Worm (Caenorhabditis elegans) whole organism, L4 larva: ENCODE data around the gene str-31.
"Not testable (repeated sequence)": the region's sequence is repeated elsewhere in the genome, so short reads cannot be mapped to it uniquely, and the experiment has no call there.

ENCODE experiments used
- D1046.2 ChIP-seq: fragments of 200-800 bp; sonication (Bioruptor generic); IDR thresholded peaks from 2 replicates; pipeline ENCODE4 v1.3.6; 2022; ENCODE audit warnings: missing genetic modification characterization, missing compliant biosample characterization
- F26F4.8 ChIP-seq: fragments of 200-800 bp; sonication (Bioruptor generic); conservative IDR thresholded peaks from 2 replicates; pipeline ENCODE4 v1.3.6; 2022; ENCODE audit warnings: missing genetic modification characterization, missing compliant biosample characterization
- F44E2.7 ChIP-seq: fragments of 200-800 bp; sonication (Bioruptor generic); IDR thresholded peaks from 2 replicates; pipeline ENCODE4 v2.1.2; 2022; ENCODE audit warnings: missing genetic modification characterization, missing compliant biosample characterization
- Y105C5A.15 ChIP-seq: fragments of 200-800 bp; sonication (Bioruptor generic); IDR thresholded peaks from 2 replicates; pipeline ENCODE4 v1.3.6; 2022; ENCODE audit warnings: missing genetic modification characterization, missing compliant biosample characterization
- Y48G9A.11 ChIP-seq: fragments of 200-800 bp; sonication (Bioruptor generic); IDR thresholded peaks from 2 replicates; pipeline ENCODE4 v1.3.6; 2022; ENCODE audit warnings: missing genetic modification reagents, missing genetic modification characterization, missing compliant biosample characterization
- Y75B8A.6 ChIP-seq: fragments of 200-800 bp; sonication (Bioruptor generic); IDR thresholded peaks from 2 replicates; pipeline ENCODE4 v1.3.6; 2022; ENCODE audit warnings: missing genetic modification reagents, missing genetic modification characterization, missing compliant biosample characterization
- ZK337.2 ChIP-seq: fragments of 200-800 bp; sonication (Bioruptor generic); IDR thresholded peaks from 2 replicates; pipeline ENCODE4 v1.3.6; 2022; ENCODE audit warnings: missing genetic modification reagents, missing genetic modification characterization, missing compliant biosample characterization
- aha-1 ChIP-seq: fragments of 150-350 bp; peaks from one replicate; lab custom pipeline; 2014; ENCODE audit warnings: missing biosample characterization, missing genetic modification characterization
- arid-1 ChIP-seq: fragments of 200-800 bp; sonication (Bioruptor generic); conservative IDR thresholded peaks from 2 replicates; pipeline ENCODE4 v1.3.6; 2022; ENCODE audit warnings: missing genetic modification reagents, missing genetic modification characterization, missing compliant biosample characterization
- ceh-20 ChIP-seq: fragments of 200-800 bp; sonication (Bioruptor generic); IDR thresholded peaks from 2 replicates; pipeline ENCODE4 v1.3.6; 2022; ENCODE audit warnings: missing genetic modification reagents, missing genetic modification characterization, missing compliant biosample characterization
- ceh-28 ChIP-seq: fragments of 150-350 bp; optimal IDR thresholded peaks from 2 replicates; lab custom pipeline; 2014; ENCODE audit warnings: missing biosample characterization, missing genetic modification reagents, missing genetic modification characterization
- ceh-44 ChIP-seq: fragments of 200-800 bp; sonication (Bioruptor generic); IDR thresholded peaks from 2 replicates; pipeline ENCODE4 v1.3.6; 2022; ENCODE audit warnings: missing genetic modification reagents, missing genetic modification characterization, missing compliant biosample characterization
- ceh-82 ChIP-seq: sonication (generic microtip); optimal IDR thresholded peaks from 2 replicates; lab custom pipeline; 2017; ENCODE audit warnings: missing biosample characterization, missing genetic modification characterization
- dmd-6 ChIP-seq: fragments of 200-800 bp; sonication (Bioruptor generic); IDR thresholded peaks from 2 replicates; pipeline ENCODE4 v1.3.6; 2022; ENCODE audit warnings: missing genetic modification reagents, missing genetic modification characterization, missing compliant biosample characterization
- dmd-8 ChIP-seq: fragments of 200-800 bp; sonication (Bioruptor generic); IDR thresholded peaks from 2 replicates; pipeline ENCODE4 v1.3.6; 2022; ENCODE audit warnings: missing genetic modification characterization, missing compliant biosample characterization
- dmd-9 ChIP-seq: fragments of 200-800 bp; sonication (Bioruptor generic); IDR thresholded peaks from 2 replicates; pipeline ENCODE4 v1.3.6; 2022; ENCODE audit warnings: missing genetic modification reagents, missing genetic modification characterization, missing compliant biosample characterization
- hmg-1.1 ChIP-seq: fragments of 200-800 bp; sonication (Bioruptor generic); IDR thresholded peaks from 2 replicates; pipeline ENCODE4 v1.3.6; 2022; ENCODE audit warnings: missing genetic modification reagents, missing genetic modification characterization, missing compliant biosample characterization
- lim-7 ChIP-seq: fragments of 200-800 bp; sonication (Bioruptor generic); IDR thresholded peaks from 2 replicates; pipeline ENCODE4 v1.3.6; 2022; ENCODE audit warnings: missing genetic modification characterization, missing compliant biosample characterization
- lin-1 ChIP-seq: fragments of 200-800 bp; sonication (Bioruptor generic); IDR thresholded peaks from 2 replicates; pipeline ENCODE4 v1.3.6; 2022; ENCODE audit warnings: missing genetic modification reagents, missing genetic modification characterization, missing compliant biosample characterization
- lin-29 ChIP-seq: fragments of 200-800 bp; sonication (Bioruptor generic); IDR thresholded peaks from 2 replicates; pipeline ENCODE4 v1.3.6; 2022; ENCODE audit warnings: missing genetic modification reagents, missing genetic modification characterization, missing compliant biosample characterization
- lir-3 ChIP-seq: sonication (generic microtip); optimal IDR thresholded peaks from 2 replicates; lab custom pipeline; 2016; ENCODE audit warnings: mild to moderate bottlenecking, missing genetic modification characterization, missing compliant biosample characterization
- madf-5 ChIP-seq, 2 experiments: fragments of 200-800 bp; sonication (Bioruptor generic); IDR thresholded peaks; 2 replicates each; pipeline ENCODE4 v1.3.6; 2022; ENCODE audit warnings: missing compliant biosample characterization in 2 of 2, missing genetic modification characterization in 2 of 2
- madf-9 ChIP-seq: fragments of 200-800 bp; sonication (Bioruptor generic); conservative IDR thresholded peaks from 2 replicates; pipeline ENCODE4 v1.3.6; 2022; ENCODE audit warnings: missing genetic modification reagents, missing genetic modification characterization, missing compliant biosample characterization
- mdt-29 ChIP-seq: fragments of 200-800 bp; sonication (Bioruptor generic); IDR thresholded peaks from 2 replicates; pipeline ENCODE4 v1.3.6; 2022; ENCODE audit warnings: missing genetic modification reagents, missing genetic modification characterization, missing compliant biosample characterization
- mes-2 ChIP-seq: sonication (generic microtip); optimal IDR thresholded peaks from 2 replicates; lab custom pipeline; 2016; ENCODE audit warnings: missing genotype, mild to moderate bottlenecking, missing genetic modification characterization, missing compliant biosample characterization; ENCODE audit not compliant: poor library complexity, severe bottlenecking
- mxl-2 ChIP-seq: fragments of 200-800 bp; sonication (Bioruptor generic); conservative IDR thresholded peaks from 2 replicates; pipeline ENCODE4 v1.3.6; 2022; ENCODE audit warnings: missing genetic modification reagents, missing genetic modification characterization, missing compliant biosample characterization
- nhr-102 ChIP-seq: sonication (generic microtip); optimal IDR thresholded peaks from 2 replicates; lab custom pipeline; 2016; ENCODE audit warnings: mild to moderate bottlenecking, missing genetic modification characterization, moderate library complexity, missing compliant biosample characterization
- nhr-111 ChIP-seq: fragments of 200-800 bp; sonication (Bioruptor generic); optimal IDR thresholded peaks from 2 replicates; lab custom pipeline; 2018; ENCODE audit warnings: mild to moderate bottlenecking, missing genetic modification characterization, missing compliant biosample characterization
- nhr-41 ChIP-seq: fragments of 200-800 bp; sonication (Bioruptor generic); IDR thresholded peaks from 2 replicates; pipeline ENCODE4 v1.3.6; 2022; ENCODE audit warnings: missing genetic modification reagents, missing genetic modification characterization, missing compliant biosample characterization
- nhr-42 ChIP-seq: fragments of 200-800 bp; sonication (Bioruptor generic); IDR thresholded peaks from 2 replicates; pipeline ENCODE4 v1.3.6; 2022; ENCODE audit warnings: missing genetic modification characterization, missing compliant biosample characterization
- pha-4 ChIP-seq, 2 experiments: fragments of 150-350 bp in 1 of 2; fragments of 200-800 bp in 1 of 2; sonication (Bioruptor generic) in 1 of 2; IDR thresholded peaks in 1 of 2; optimal IDR thresholded peaks in 1 of 2; 2 replicates each; pipeline versions ENCODE4 v1.3.6 to Lab custom; 2014 to 2022; ENCODE audit warnings: missing genetic modification characterization in 2 of 2, missing genetic modification reagents in 2 of 2, missing biosample characterization in 1 of 2, missing compliant biosample characterization in 1 of 2
- php-3 ChIP-seq: fragments of 200-800 bp; sonication (Bioruptor generic); IDR thresholded peaks from 2 replicates; pipeline ENCODE4 v1.3.6; 2022; ENCODE audit warnings: missing genetic modification reagents, missing genetic modification characterization, missing compliant biosample characterization
- snpc-1.2 ChIP-seq: fragments of 200-800 bp; sonication (Bioruptor generic); IDR thresholded peaks from 2 replicates; pipeline ENCODE4 v1.3.6; 2022; ENCODE audit warnings: missing genetic modification reagents, missing genetic modification characterization, missing compliant biosample characterization
- tra-1 ChIP-seq: fragments of 200-800 bp; sonication (Bioruptor generic); IDR thresholded peaks from 2 replicates; pipeline ENCODE4 v1.3.6; 2022; ENCODE audit warnings: missing genetic modification reagents, missing genetic modification characterization, missing compliant biosample characterization
- unc-62 ChIP-seq, 3 experiments: fragments of 150-350 bp in 1 of 3; sonication (generic microtip); optimal IDR thresholded peaks in 2 of 3; peaks in 1 of 3; 1 replicate in 1 of 3; 2 replicates in 2 of 3; lab custom pipeline; 2014 to 2017; ENCODE audit warnings: missing biosample characterization in 3 of 3, missing genetic modification characterization in 3 of 3, missing genetic modification reagents in 3 of 3, missing genotype in 1 of 3
- vab-7 ChIP-seq: fragments of 200-800 bp; sonication (Bioruptor generic); IDR thresholded peaks from 2 replicates; pipeline ENCODE4 v1.3.6; 2022; ENCODE audit warnings: missing genetic modification reagents, missing genetic modification characterization, missing compliant biosample characterization

str-31 gene

ce11 chrV:7508566-7509044 is at the start of gene str-31, which contains the start of gene nhr-172:
str-31 (minus strand) TSS chrV:7508666.
nhr-172 (plus strand) TSS chrV:7508994.
- TF ChIP-seq mes-2 (tag; lab: Kevin White, UChicago) (no peak), ceh-82 (no peak), nhr-102 (no peak), dmd-6 (GFP tag; lab: Robert Waterston, UW) (no peak)
- TF ChIP-seq, all 104 proteins: peak for 0

DNA sequence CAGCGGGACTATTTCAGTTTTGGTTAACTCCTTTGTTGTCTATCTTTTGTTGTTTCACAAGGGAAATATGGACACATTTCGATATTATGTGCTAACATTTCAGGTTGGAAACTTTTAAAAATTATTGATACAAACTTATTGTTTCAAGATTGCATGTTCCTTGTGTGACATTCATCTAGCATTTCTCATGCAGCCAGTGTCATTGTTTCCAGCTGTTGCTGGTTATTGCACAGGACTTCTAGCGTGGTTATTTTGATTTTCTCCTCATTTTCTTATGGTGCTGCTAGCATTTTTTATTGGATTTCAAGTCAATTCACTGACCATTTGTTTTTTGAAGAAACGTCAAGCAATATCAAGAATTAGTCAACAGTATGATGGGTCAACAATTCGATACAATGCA is 47.4 kb upstream of the str-31 start:
- peak in 1 of 2 experiments; percentile 34 for TF ChIP-seq unc-62 (GFP tag; optimal IDR thresholded peaks at IDR 0.05 in 1 of 2; lab: Kevin White, UChicago)
- TF ChIP-seq unc-62 (tag; optimal IDR thresholded peaks at IDR 0.05; lab: Kevin White, UChicago), result no peak
- no peak for TF ChIP-seq hmg-1.1 (GFP tag; lab: Robert Waterston, UW)

DNA sequence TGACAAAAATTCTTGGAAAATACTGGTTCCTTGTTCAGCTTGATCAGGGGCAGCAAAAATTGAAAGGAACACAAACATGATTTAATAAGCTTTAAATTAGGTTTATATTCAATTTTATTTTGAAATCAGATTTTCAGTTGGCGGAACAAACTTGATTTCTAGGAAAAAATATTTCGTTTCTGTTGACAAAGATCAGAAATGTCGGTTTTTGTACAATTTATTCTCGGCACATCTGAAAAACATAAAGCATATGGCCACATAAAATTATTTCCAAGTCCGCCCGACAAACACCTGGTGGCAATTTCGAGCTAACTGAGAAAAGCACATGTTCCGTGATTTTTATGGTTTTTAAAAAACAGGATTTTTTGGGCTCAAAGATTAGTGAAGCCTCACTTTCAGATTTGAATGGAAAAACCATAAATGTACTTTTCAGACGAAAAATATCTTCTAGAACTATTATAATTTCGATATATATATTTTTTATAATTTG is 45.5 kb upstream of the str-31 start, which contains the start of gene ttr-10:
Gene ttr-10, minus strand, starts transcription at position 51 of the 490 bp plus-strand sequence.
- TF ChIP-seq unc-62 (GFP tag; optimal IDR thresholded peaks at IDR 0.05 in 1 of 2; lab: Kevin White, UChicago), result peak in 1 of 2 experiments; percentile 95
- TF ChIP-seq unc-62 (tag; optimal IDR thresholded peaks at IDR 0.05; lab: Kevin White, UChicago), result no peak
- TF ChIP-seq aha-1 (tag; lab: Kevin White, UChicago), result peak; percentile 1
- TF ChIP-seq mdt-29 (GFP tag; lab: Robert Waterston, UW), result no peak

ce11 chrV:7551821-7552220 is 43.4 kb upstream of the str-31 start, which contains the start of gene F19F10.3:
F19F10.3 (plus strand) TSS chrV:7552121.
- TF ChIP-seq nhr-111 (GFP tag; lab: Kevin White, UChicago) (no peak), ceh-28 (tag; lab: Kevin White, UChicago) (no peak), D1046.2 (no peak), lin-29 (GFP tag; lab: Robert Waterston, UW) (no peak), snpc-1.2 (GFP tag; lab: Robert Waterston, UW) (no peak)

- TF ChIP-seq snpc-1.2 (GFP tag; lab: Robert Waterston, UW) (peak; percentile 91), lin-1 (GFP tag; lab: Robert Waterston, UW) (peak; percentile 85), ceh-20 (GFP tag; lab: Robert Waterston, UW) (0 out of 2 replicates have a peak, but pooled peaks have one; percentile 59), pha-4 (GFP tag; IDR thresholded peaks at IDR 0.05; lab: Robert Waterston, UW) (peak; percentile 78), lir-3 (peak; percentile 0), Y75B8A.6 (GFP tag; lab: Robert Waterston, UW) (0 out of 2 replicates have a peak, but pooled peaks have one; percentile 10), tra-1 (GFP tag; lab: Robert Waterston, UW) (peak; percentile 66; the same call in 1 of the 2 replicates), ZK337.2 (GFP tag; lab: Robert Waterston, UW) (peak; percentile 73), arid-1 (peak; percentile 85), Y105C5A.15 (GFP tag; lab: Robert Waterston, UW) (peak; percentile 87), F44E2.7 (GFP tag; lab: Robert Waterston, UW) (peak; percentile 79), php-3 (GFP tag; lab: Robert Waterston, UW) (0 out of 2 replicates have a peak, but pooled peaks have one; percentile 39), D1046.2 (peak; percentile 81; the same call in 1 of the 2 replicates), vab-7 (GFP tag; lab: Robert Waterston, UW) (peak; percentile 85), nhr-41 (GFP tag; lab: Robert Waterston, UW) (peak; percentile 73; the same call in 1 of the 2 replicates), ceh-44 (peak; percentile 86), dmd-9 (GFP tag; lab: Robert Waterston, UW) (peak; percentile 76), nhr-42 (GFP tag; lab: Robert Waterston, UW) (peak; percentile 62; the same call in 1 of the 2 replicates), mdt-29 (GFP tag; lab: Robert Waterston, UW) (peak; percentile 71; the same call in 1 of the 2 replicates), Y48G9A.11 (GFP tag; lab: Robert Waterston, UW) (peak; percentile 78; the same call in 1 of the 2 replicates), lim-7 (peak; percentile 90), mxl-2 (0 out of 2 replicates have a peak, but pooled peaks have one; percentile 18), madf-9 (GFP tag; lab: Robert Waterston, UW) (peak; percentile 74), madf-5 (GFP tag; IDR thresholded peaks at IDR 0.05; lab: Robert Waterston, UW) (peak in 1 of 2 experiments; percentile 76; a peak in 1 of 4 replicates), dmd-8 (GFP tag; lab: Robert Waterston, UW) (peak; percentile 95), F26F4.8 (GFP tag; lab: Robert Waterston, UW) (peak; percentile 95)
- not testable (repeated sequence) for TF ChIP-seq pha-4 (tag; optimal IDR thresholded peaks at IDR 0.05; lab: Kevin White, UChicago)
Observed at ce11 chrV:7548499-7548898, 40.0 kb upstream of the str-31 start.
